Worm (Caenorhabditis elegans) whole organism, mixed stage, embryonic: ENCODE data around the gene hrg-3.

Experiments used
- bed-3 ChIP-seq: fragments of 200-800 bp; sonication (Bioruptor generic); optimal IDR thresholded peaks from 3 replicates; lab custom pipeline; 2018; ENCODE audit warnings: mild to moderate bottlenecking, missing genetic modification characterization, moderate library complexity, missing compliant biosample characterization
- blmp-1 ChIP-seq: fragments of 150-350 bp; optimal IDR thresholded peaks from 2 replicates; lab custom pipeline; 2014; ENCODE audit warnings: missing biosample characterization, missing genetic modification characterization
- ceh-39 ChIP-seq: fragments of 150-350 bp; optimal IDR thresholded peaks from 2 replicates; lab custom pipeline; 2014; ENCODE audit warnings: missing biosample characterization, missing genetic modification characterization
- ceh-43 ChIP-seq: fragments of 200-800 bp; sonication (Bioruptor generic); optimal IDR thresholded peaks from 2 replicates; lab custom pipeline; 2018; ENCODE audit warnings: mild to moderate bottlenecking, missing genetic modification characterization, moderate library complexity, missing compliant biosample characterization
- ceh-83 ChIP-seq: fragments of 200-800 bp; sonication (Bioruptor generic); optimal IDR thresholded peaks from 2 replicates; lab custom pipeline; 2018; ENCODE audit warnings: mild to moderate bottlenecking, missing genetic modification characterization, missing compliant biosample characterization
- ces-1 ChIP-seq: fragments of 150-350 bp; optimal IDR thresholded peaks from 2 replicates; lab custom pipeline; 2014; ENCODE audit warnings: missing biosample characterization, missing genetic modification reagents, missing genetic modification characterization
- drap-1 ChIP-seq: fragments of 200-800 bp; sonication (Bioruptor generic); optimal IDR thresholded peaks from 3 replicates; lab custom pipeline; 2018; ENCODE audit warnings: mild to moderate bottlenecking, missing genetic modification characterization, missing compliant biosample characterization
- elt-1 ChIP-seq: sonication (generic microtip); optimal IDR thresholded peaks from 2 replicates; lab custom pipeline; 2017; ENCODE audit warnings: missing genetic modification characterization, mild to moderate bottlenecking, missing compliant biosample characterization, antibody characterized with exemption, moderate library complexity, borderline replicate concordance; ENCODE audit not compliant: insufficient read depth
- elt-3 ChIP-seq: fragments of 150-350 bp; optimal IDR thresholded peaks from 2 replicates; lab custom pipeline; 2014; ENCODE audit warnings: missing biosample characterization, missing genetic modification characterization
- flh-1 ChIP-seq: fragments of 200-800 bp; sonication (Bioruptor generic); optimal IDR thresholded peaks from 2 replicates; lab custom pipeline; 2018; ENCODE audit warnings: mild to moderate bottlenecking, missing genetic modification characterization, moderate library complexity, missing compliant biosample characterization
- ham-2 ChIP-seq: fragments of 200-800 bp; sonication (Bioruptor generic); optimal IDR thresholded peaks from 2 replicates; lab custom pipeline; 2018; ENCODE audit warnings: mild to moderate bottlenecking, missing genetic modification characterization, missing compliant biosample characterization
- lin-13 ChIP-seq: fragments of 150-350 bp; optimal IDR thresholded peaks from 2 replicates; lab custom pipeline; 2014; ENCODE audit warnings: missing biosample characterization, missing genetic modification characterization
- lin-32 ChIP-seq: fragments of 200-800 bp; sonication (Bioruptor generic); optimal IDR thresholded peaks from 2 replicates; lab custom pipeline; 2018; ENCODE audit warnings: mild to moderate bottlenecking, missing genetic modification characterization, missing compliant biosample characterization
- lsy-2 ChIP-seq: fragments of 150-350 bp; optimal IDR thresholded peaks from 2 replicates; lab custom pipeline; 2014; ENCODE audit warnings: missing biosample characterization, missing genetic modification characterization
- mab-5 ChIP-seq: fragments of 150-350 bp; optimal IDR thresholded peaks from 2 replicates; lab custom pipeline; 2014; ENCODE audit warnings: missing biosample characterization, missing genetic modification characterization
- mep-1 ChIP-seq: fragments of 150-350 bp; optimal IDR thresholded peaks from 2 replicates; lab custom pipeline; 2017; ENCODE audit warnings: missing biosample characterization, missing genetic modification reagents, missing genetic modification characterization, inconsistent platforms
- mls-2 ChIP-seq: sonication (generic microtip); optimal IDR thresholded peaks from 2 replicates; lab custom pipeline; 2016; ENCODE audit warnings: mild to moderate bottlenecking, missing genetic modification characterization, moderate library complexity, missing compliant biosample characterization
- nhr-12 ChIP-seq: fragments of 150-350 bp; optimal IDR thresholded peaks from 2 replicates; lab custom pipeline; 2014; ENCODE audit warnings: missing biosample characterization, missing genetic modification characterization
- nhr-2 ChIP-seq: fragments of 150-350 bp; optimal IDR thresholded peaks from 2 replicates; lab custom pipeline; 2014; ENCODE audit warnings: missing biosample characterization, missing genetic modification characterization
- nhr-237 ChIP-seq: fragments of 150-350 bp; optimal IDR thresholded peaks from 2 replicates; lab custom pipeline; 2014; ENCODE audit warnings: missing biosample characterization, missing genetic modification characterization
- nhr-28 ChIP-seq: fragments of 150-350 bp; optimal IDR thresholded peaks from 2 replicates; lab custom pipeline; 2014; ENCODE audit warnings: missing biosample characterization, missing genetic modification characterization
- nhr-76 ChIP-seq: sonication (generic microtip); optimal IDR thresholded peaks from 2 replicates; lab custom pipeline; 2017; ENCODE audit warnings: missing biosample characterization, missing genetic modification characterization
- snpc-4 ChIP-seq: fragments of 150-350 bp; optimal IDR thresholded peaks from 2 replicates; lab custom pipeline; 2014; ENCODE audit warnings: missing biosample characterization, missing genetic modification characterization
- tbx-8 ChIP-seq: fragments of 200-800 bp; sonication (Bioruptor generic); optimal IDR thresholded peaks from 2 replicates; lab custom pipeline; 2018; ENCODE audit warnings: mild to moderate bottlenecking, missing genetic modification characterization, moderate library complexity, missing compliant biosample characterization
- unc-120 ChIP-seq: sonication (generic microtip); optimal IDR thresholded peaks from 2 replicates; lab custom pipeline; 2017; ENCODE audit warnings: missing genetic modification characterization, missing compliant biosample characterization; ENCODE audit not compliant: poor library complexity, severe bottlenecking
- unc-62 ChIP-seq: fragments of 150-350 bp; optimal IDR thresholded peaks from 2 replicates; lab custom pipeline; 2014; ENCODE audit warnings: missing biosample characterization, missing genetic modification reagents, missing genetic modification characterization
- zip-8 ChIP-seq: fragments of 150-350 bp; optimal IDR thresholded peaks from 2 replicates; lab custom pipeline; 2014; ENCODE audit warnings: missing biosample characterization, missing genetic modification characterization
- ztf-11 ChIP-seq: fragments of 150-350 bp; optimal IDR thresholded peaks from 2 replicates; lab custom pipeline; 2014; ENCODE audit warnings: missing biosample characterization, missing genetic modification characterization

hrg-3 gene

DNA sequence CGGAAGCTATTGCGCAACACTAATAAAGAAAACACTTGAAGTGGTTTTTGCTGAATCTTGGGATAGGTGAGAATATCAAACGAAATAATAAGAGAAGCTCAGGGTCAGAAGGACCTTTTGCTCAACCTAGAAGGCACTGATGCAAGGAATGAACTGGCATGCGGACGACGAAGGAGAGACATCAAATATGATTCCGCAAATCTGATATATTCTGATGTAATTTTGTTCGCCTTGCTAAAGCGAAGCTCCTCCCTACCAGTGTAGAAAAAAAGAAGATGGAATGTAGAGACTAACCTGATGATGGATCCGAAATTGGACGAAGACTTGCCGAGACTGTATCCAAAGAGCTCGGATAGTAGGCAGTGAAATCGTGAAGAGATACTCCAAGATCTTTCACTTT, 11.7 kb downstream of the hrg-3 start:
- no peak for TF ChIP-seq nhr-12 (tag; lab: Kevin White, UChicago)
- peak; percentile 50 for TF ChIP-seq zip-8 (tag; lab: Kevin White, UChicago)
- peak; percentile 100 for TF ChIP-seq ces-1

DNA sequence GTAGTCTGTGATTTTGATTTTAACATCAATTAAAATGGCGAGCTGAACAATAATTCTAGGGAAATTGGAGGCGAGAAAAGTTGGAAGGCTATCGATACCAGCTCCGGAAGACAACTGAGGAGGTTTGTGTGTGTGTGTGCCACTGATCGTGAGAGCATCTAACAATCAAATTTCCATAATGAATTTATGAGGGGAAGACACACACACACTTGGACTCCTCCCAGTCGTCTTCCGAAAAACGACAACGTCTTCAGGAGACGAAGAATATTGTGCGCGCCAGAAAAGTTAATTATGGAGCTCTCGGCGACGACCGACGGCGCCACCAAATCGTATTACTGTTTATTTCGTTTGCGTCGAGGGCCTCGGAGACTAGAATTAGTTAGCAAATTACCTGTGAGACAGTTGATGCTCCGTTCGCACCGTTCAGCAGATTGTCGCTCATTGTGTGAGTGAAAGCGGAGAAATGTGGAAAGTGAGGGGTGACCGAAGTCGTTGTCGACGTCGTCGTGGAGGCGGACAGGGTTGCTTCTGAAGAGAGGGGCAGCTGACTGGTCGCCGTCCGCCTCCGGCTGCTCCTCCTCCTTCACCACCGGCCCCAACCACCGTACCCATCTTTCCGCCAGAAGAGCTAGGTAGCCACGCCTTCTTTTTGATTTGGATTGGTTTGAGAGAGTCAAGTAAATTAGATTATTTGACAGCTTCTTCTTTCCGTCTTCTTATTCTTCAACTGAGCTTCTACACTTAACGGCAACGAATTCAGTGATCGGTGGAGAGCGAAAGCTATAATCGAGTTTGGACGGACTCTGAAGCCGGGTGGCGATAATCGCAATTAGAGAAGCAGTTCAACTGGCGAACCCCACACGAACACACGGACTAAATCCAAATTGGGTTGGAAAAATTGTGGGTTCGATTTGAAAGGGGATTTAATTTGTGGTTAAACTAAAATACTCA, 12.8 kb downstream of the hrg-3 start, which contains the start of gene unc-42:
unc-42 (minus strand) TSS at position 564 of the 951 bp plus-strand sequence.
- TF ChIP-seq ceh-43 (no peak), ces-1 (peak; percentile 100)

DNA sequence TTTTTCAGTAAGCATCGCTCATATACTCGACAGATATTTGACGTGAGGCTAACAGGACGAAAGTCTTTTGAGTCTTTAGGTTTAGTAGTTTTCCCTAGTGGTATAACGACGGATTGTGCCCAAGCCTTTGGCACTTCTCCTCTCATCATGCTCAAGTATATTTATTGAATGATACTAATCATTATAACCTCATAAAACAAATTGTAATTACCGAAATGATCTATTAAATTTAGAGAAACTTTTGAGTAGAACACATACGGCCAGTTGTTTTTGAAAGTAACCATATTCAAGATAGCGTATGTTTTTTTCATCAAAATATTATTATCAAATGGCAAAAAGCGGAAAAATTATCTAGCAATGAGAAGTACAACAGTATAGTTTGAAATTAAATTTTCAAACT, 15.0 kb downstream of the hrg-3 start:
- TF ChIP-seq unc-120 (tag; lab: Kevin White, UChicago), result no peak
- TF ChIP-seq ces-1, result peak; percentile 90

DNA sequence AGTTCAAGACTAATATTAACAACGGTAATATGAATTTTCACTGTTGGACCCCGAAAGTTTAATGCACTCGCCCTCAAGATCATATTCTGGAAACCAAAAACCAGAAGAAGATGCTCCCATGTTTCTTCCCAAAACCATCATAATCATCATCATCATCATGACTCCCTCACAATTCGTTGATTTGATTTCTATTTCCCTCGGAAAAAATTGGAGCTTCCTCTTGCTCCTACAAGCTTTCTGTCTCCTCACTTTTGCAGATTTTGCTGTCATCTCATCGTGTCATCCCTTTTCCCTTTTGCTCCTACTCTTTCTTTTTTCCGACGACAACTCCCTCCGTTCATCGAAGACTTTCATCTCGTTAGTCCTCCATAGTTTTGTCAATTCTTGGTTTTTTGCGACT, 15.7 kb downstream of the hrg-3 start, which contains the start of gene F46B6.2:
F46B6.2 (plus strand) TSS at position 316 of the 400 bp plus-strand sequence.
- TF ChIP-seq mls-2 (tag; lab: Kevin White, UChicago), result no peak
- TF ChIP-seq mab-5, result no peak
- TF ChIP-seq lsy-2 (tag; lab: Kevin White, UChicago), result no peak
- TF ChIP-seq ceh-83 (GFP tag; lab: Kevin White, UChicago), result no peak
- no peak for TF ChIP-seq elt-3 (tag; lab: Kevin White, UChicago)
- TF ChIP-seq unc-62, result no peak
- TF ChIP-seq blmp-1 (tag; lab: Kevin White, UChicago), result no peak
- TF ChIP-seq ces-1, result peak; percentile 99

DNA sequence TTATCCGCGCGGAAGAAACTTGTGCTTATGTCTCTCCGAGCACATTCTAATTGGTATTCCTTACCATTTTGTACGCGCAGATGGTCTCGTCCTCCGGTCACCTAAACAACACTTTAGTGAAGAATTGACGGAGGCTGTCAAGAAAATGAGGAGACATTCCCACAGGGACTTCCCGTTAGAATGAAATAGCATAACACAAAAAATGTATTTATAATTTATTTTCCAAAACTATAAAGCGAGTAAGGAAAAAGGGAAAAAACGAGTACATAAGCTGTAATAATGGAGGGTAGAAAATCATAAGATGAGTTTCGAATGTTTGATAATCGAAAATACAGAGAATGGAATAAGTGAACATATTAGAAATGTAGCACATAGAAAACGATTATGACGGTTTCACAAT, 19.5 kb downstream of the hrg-3 start, which contains the start of gene F46B6.12:
F46B6.12 (minus strand) TSS at position 101 of the 400 bp plus-strand sequence.
- no peak for TF ChIP-seq ztf-11 (tag; lab: Kevin White, UChicago)
- TF ChIP-seq ceh-83 (GFP tag; lab: Kevin White, UChicago), result no peak
- no peak for TF ChIP-seq nhr-76
- TF ChIP-seq nhr-2 (tag; lab: Kevin White, UChicago), result no peak
- no peak for TF ChIP-seq tbx-8 (GFP tag; lab: Kevin White, UChicago)
- no peak for TF ChIP-seq lin-13
- no peak for TF ChIP-seq elt-1 (tag; lab: Kevin White, UChicago)
- TF ChIP-seq ceh-39 (tag; lab: Kevin White, UChicago), result no peak
- TF ChIP-seq lin-32 (GFP tag; lab: Kevin White, UChicago), result no peak
- no peak for TF ChIP-seq nhr-237
- no peak for TF ChIP-seq mab-5
- TF ChIP-seq mep-1 (tag; lab: Kevin White, UChicago), result no peak
- no peak for TF ChIP-seq bed-3 (GFP tag; lab: Kevin White, UChicago)
- no peak for TF ChIP-seq nhr-28 (tag; lab: Kevin White, UChicago)
- TF ChIP-seq unc-120 (tag; lab: Kevin White, UChicago), result no peak
- TF ChIP-seq nhr-12 (tag; lab: Kevin White, UChicago), result no peak
- TF ChIP-seq lsy-2 (tag; lab: Kevin White, UChicago), result no peak
- no peak for TF ChIP-seq ham-2 (GFP tag; lab: Kevin White, UChicago)
- TF ChIP-seq drap-1 (GFP tag; lab: Kevin White, UChicago), result no peak
- TF ChIP-seq ceh-43, result no peak
- TF ChIP-seq, all 35 proteins: peak for 0

DNA sequence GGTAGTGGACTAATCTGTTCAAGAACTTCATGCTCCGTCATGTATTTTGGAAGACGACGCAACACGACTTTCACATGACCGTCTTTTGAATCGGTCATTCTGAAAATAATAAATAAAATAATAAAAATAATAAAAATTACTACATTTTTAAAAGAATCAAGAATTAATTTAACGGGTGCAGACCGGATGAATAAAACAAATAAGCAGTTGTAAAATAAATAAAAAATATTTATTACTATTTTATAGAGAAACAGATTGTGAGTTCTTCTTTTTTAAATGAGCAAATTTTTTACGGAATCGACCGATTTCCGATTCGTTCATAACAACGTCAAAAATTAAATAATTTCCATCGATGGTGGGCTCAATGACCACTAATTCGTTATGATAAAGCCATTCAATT, 21.4 kb downstream of the hrg-3 start, which contains the start of gene smg-4:
smg-4 (minus strand) TSS at position 101 of the 400 bp plus-strand sequence.
- TF ChIP-seq zip-8 (tag; lab: Kevin White, UChicago) (no peak), ztf-11 (tag; lab: Kevin White, UChicago) (no peak), nhr-237 (no peak), lin-32 (GFP tag; lab: Kevin White, UChicago) (no peak), ces-1 (no peak), ceh-43 (no peak), mep-1 (tag; lab: Kevin White, UChicago) (no peak), nhr-76 (no peak), mab-5 (no peak), flh-1 (GFP tag; lab: Kevin White, UChicago) (no peak), snpc-4 (tag; lab: Kevin White, UChicago) (no peak), ceh-83 (GFP tag; lab: Kevin White, UChicago) (no peak), lsy-2 (tag; lab: Kevin White, UChicago) (no peak), bed-3 (GFP tag; lab: Kevin White, UChicago) (no peak), unc-62 (no peak)
